Fruit fly (Drosophila melanogaster) whole organism, prepupa: Measurements from ENCODE around the gene Elo68beta.

Source experiments
- Blimp-1 ChIP-seq: fragments of 200-800 bp; sonication (Bioruptor generic); optimal IDR thresholded peaks from 3 replicates; lab custom pipeline; 2017; ENCODE audit warnings: missing biosample characterization, missing genetic modification characterization, mild to moderate bottlenecking, moderate library complexity, missing genetic modification reagents
- CG10669 ChIP-seq: fragments of 200-800 bp; sonication (Bioruptor generic); optimal IDR thresholded peaks from 3 replicates; lab custom pipeline; 2018; ENCODE audit warnings: missing biosample characterization, mild to moderate bottlenecking, missing genetic modification characterization, moderate library complexity
- CG11294 ChIP-seq: fragments of 200-800 bp; sonication (Bioruptor generic); IDR thresholded peaks from 2 replicates; pipeline ENCODE4 v1.3.6; 2022; ENCODE audit warnings: missing biosample characterization, missing genetic modification characterization
- CG11762 ChIP-seq: fragments of 200-800 bp; sonication (Bioruptor generic); optimal IDR thresholded peaks from 3 replicates; lab custom pipeline; 2016; ENCODE audit warnings: missing biosample characterization, missing genetic modification characterization; ENCODE audit not compliant: insufficient read depth
- CG11902 ChIP-seq: fragments of 200-800 bp; sonication (Bioruptor generic); optimal IDR thresholded peaks from 3 replicates; lab custom pipeline; 2016; ENCODE audit warnings: missing biosample characterization, missing genetic modification characterization
- CG15336 ChIP-seq: fragments of 200-800 bp; sonication (Bioruptor generic); IDR thresholded peaks from 2 replicates; pipeline ENCODE4 v1.3.6; 2022; ENCODE audit warnings: missing biosample characterization, missing genetic modification characterization
- CG1621 ChIP-seq: fragments of 200-800 bp; sonication (Bioruptor generic); optimal IDR thresholded peaks from 3 replicates; lab custom pipeline; 2018; ENCODE audit warnings: missing biosample characterization, mild to moderate bottlenecking, missing genetic modification characterization
- CG3032 ChIP-seq: fragments of 200-800 bp; optimal IDR thresholded peaks from 2 replicates; lab custom pipeline; 2019; ENCODE audit warnings: missing biosample characterization, mild to moderate bottlenecking, missing genetic modification characterization, moderate library complexity
- CG31627 ChIP-seq: fragments of 200-800 bp; sonication (Bioruptor generic); optimal IDR thresholded peaks from 3 replicates; lab custom pipeline; 2016; ENCODE audit warnings: missing biosample characterization, missing genetic modification characterization
- CG32006 ChIP-seq: fragments of 200-800 bp; sonication (Bioruptor generic); optimal IDR thresholded peaks from 3 replicates; lab custom pipeline; 2017; ENCODE audit warnings: missing biosample characterization, mild to moderate bottlenecking, missing genetic modification characterization
- CG34406 ChIP-seq: fragments of 200-800 bp; sonication (Bioruptor generic); optimal IDR thresholded peaks from 3 replicates; lab custom pipeline; 2016; ENCODE audit warnings: missing biosample characterization, missing genetic modification characterization
- CG3919 ChIP-seq: fragments of 200-800 bp; sonication (Bioruptor generic); optimal IDR thresholded peaks from 3 replicates; lab custom pipeline; 2016; ENCODE audit warnings: missing biosample characterization, missing genetic modification characterization
- CG4318 ChIP-seq: fragments of 200-800 bp; sonication (Bioruptor generic); optimal IDR thresholded peaks from 3 replicates; lab custom pipeline; 2017; ENCODE audit warnings: missing biosample characterization, mild to moderate bottlenecking, missing genetic modification characterization
- CG6792 ChIP-seq: fragments of 200-800 bp; sonication (Bioruptor generic); optimal IDR thresholded peaks from 3 replicates; lab custom pipeline; 2016; ENCODE audit warnings: missing biosample characterization, missing genetic modification characterization
- CG6808 ChIP-seq: fragments of 200-800 bp; sonication (Bioruptor generic); optimal IDR thresholded peaks from 3 replicates; lab custom pipeline; 2017; ENCODE audit warnings: missing biosample characterization, missing genetic modification characterization, mild to moderate bottlenecking, moderate library complexity, missing genetic modification reagents
- CG6854 ChIP-seq: fragments of 200-800 bp; sonication (Bioruptor generic); optimal IDR thresholded peaks from 2 replicates; lab custom pipeline; 2017; ENCODE audit warnings: missing biosample characterization, mild to moderate bottlenecking, missing genetic modification characterization
- CG8119 ChIP-seq: fragments of 200-800 bp; sonication (Bioruptor generic); IDR thresholded peaks from 3 replicates; pipeline ENCODE4 v1.3.6; 2022; ENCODE audit warnings: missing biosample characterization, missing genetic modification characterization
- Eip75B ChIP-seq: fragments of 200-800 bp; sonication (Bioruptor generic); optimal IDR thresholded peaks from 3 replicates; lab custom pipeline; 2016; ENCODE audit warnings: missing biosample characterization, missing genetic modification characterization
- Eip78C ChIP-seq: fragments of 200-800 bp; sonication (Bioruptor generic); peaks from one replicate; lab custom pipeline; 2016; ENCODE audit warnings: missing biosample characterization, missing genetic modification characterization
- Eip93F ChIP-seq: fragments of 200-800 bp; sonication (Bioruptor generic); optimal IDR thresholded peaks from 2 replicates; lab custom pipeline; 2016; ENCODE audit warnings: missing biosample characterization, mild to moderate bottlenecking, missing genetic modification characterization
- Gug ChIP-seq: fragments of 200-800 bp; sonication (Bioruptor generic); IDR thresholded peaks from 2 replicates; pipeline ENCODE4 v1.3.6; 2022; ENCODE audit warnings: missing biosample characterization, missing genetic modification characterization
- Hr4 ChIP-seq: fragments of 200-800 bp; sonication (Bioruptor generic); optimal IDR thresholded peaks from 3 replicates; lab custom pipeline; 2016; ENCODE audit warnings: missing biosample characterization, missing genetic modification characterization
- Lpt ChIP-seq: fragments of 200-800 bp; sonication (Bioruptor generic); optimal IDR thresholded peaks from 3 replicates; lab custom pipeline; 2016; ENCODE audit warnings: missing biosample characterization, missing genetic modification characterization
- Sox14 ChIP-seq: fragments of 200-800 bp; sonication (Bioruptor generic); optimal IDR thresholded peaks from 3 replicates; lab custom pipeline; 2016; ENCODE audit warnings: missing biosample characterization, missing genetic modification characterization
- Sox15 ChIP-seq: fragments of 200-800 bp; sonication (Bioruptor generic); optimal IDR thresholded peaks from 3 replicates; lab custom pipeline; 2016; ENCODE audit warnings: missing biosample characterization, missing genetic modification characterization
- achi ChIP-seq: fragments of 200-800 bp; sonication (Bioruptor generic); optimal IDR thresholded peaks from 3 replicates; lab custom pipeline; 2016; ENCODE audit warnings: missing biosample characterization, missing genetic modification characterization
- dsx ChIP-seq: fragments of 200-800 bp; optimal IDR thresholded peaks from 3 replicates; lab custom pipeline; 2019; ENCODE audit warnings: missing biosample characterization, mild to moderate bottlenecking, missing genetic modification characterization, moderate library complexity; ENCODE audit not compliant: poor library complexity, severe bottlenecking
- eg ChIP-seq: fragments of 200-800 bp; sonication (Bioruptor generic); IDR thresholded peaks from 3 replicates; pipeline ENCODE4 v1.3.6; 2022; ENCODE audit warnings: missing biosample characterization, missing genetic modification characterization
- esn ChIP-seq: fragments of 200-800 bp; sonication (Bioruptor generic); optimal IDR thresholded peaks from 2 replicates; lab custom pipeline; 2016; ENCODE audit warnings: missing biosample characterization, mild to moderate bottlenecking, missing genetic modification characterization, moderate library complexity
- fd59A ChIP-seq: fragments of 200-800 bp; sonication (Bioruptor generic); optimal IDR thresholded peaks from 2 replicates; lab custom pipeline; 2017; ENCODE audit warnings: missing biosample characterization, mild to moderate bottlenecking, missing genetic modification characterization, missing genetic modification reagents
- fd85E ChIP-seq: fragments of 200-800 bp; sonication (Bioruptor generic); optimal IDR thresholded peaks from 3 replicates; lab custom pipeline; 2016; ENCODE audit warnings: missing biosample characterization, missing genetic modification characterization
- fkh ChIP-seq: fragments of 200-800 bp; sonication (Bioruptor generic); optimal IDR thresholded peaks from 3 replicates; lab custom pipeline; 2017; ENCODE audit warnings: missing biosample characterization, mild to moderate bottlenecking, missing genetic modification characterization, moderate library complexity
- lz ChIP-seq: fragments of 200-800 bp; sonication (Bioruptor generic); optimal IDR thresholded peaks from 3 replicates; lab custom pipeline; 2016; ENCODE audit warnings: missing biosample characterization, missing genetic modification characterization
- net ChIP-seq: fragments of 200-800 bp; sonication (Bioruptor generic); optimal IDR thresholded peaks from 3 replicates; lab custom pipeline; 2016; ENCODE audit warnings: missing biosample characterization, missing genetic modification characterization
- pdm3 ChIP-seq: fragments of 200-800 bp; sonication (Bioruptor generic); optimal IDR thresholded peaks from 3 replicates; lab custom pipeline; 2016; ENCODE audit warnings: missing biosample characterization, missing genetic modification characterization
- salr ChIP-seq, 2 experiments: fragments of 200-800 bp; sonication (Bioruptor generic); optimal IDR thresholded peaks; 3 replicates each; lab custom pipeline; 2016 to 2018; ENCODE audit warnings: missing biosample characterization in 2 of 2, missing genetic modification characterization in 2 of 2, mild to moderate bottlenecking in 1 of 2
- spab ChIP-seq: fragments of 200-800 bp; sonication (Bioruptor generic); optimal IDR thresholded peaks from 2 replicates; lab custom pipeline; 2017; ENCODE audit warnings: missing biosample characterization, mild to moderate bottlenecking, missing genetic modification characterization, missing genetic modification reagents
- ss ChIP-seq, 2 experiments: fragments of 200-800 bp; sonication (Bioruptor generic); optimal IDR thresholded peaks; 2 replicates in 1 of 2; 3 replicates in 1 of 2; lab custom pipeline; 2017 to 2018; ENCODE audit warnings: mild to moderate bottlenecking in 2 of 2, missing biosample characterization in 2 of 2, missing genetic modification characterization in 2 of 2, moderate library complexity in 1 of 2
- svp ChIP-seq: fragments of 200-800 bp; sonication (Bioruptor generic); peaks from one replicate; lab custom pipeline; 2016; ENCODE audit warnings: missing biosample characterization, missing genetic modification characterization
- topi ChIP-seq: fragments of 200-800 bp; sonication (Bioruptor generic); optimal IDR thresholded peaks from 3 replicates; lab custom pipeline; 2016; ENCODE audit warnings: missing biosample characterization, missing genetic modification characterization
- vri ChIP-seq: fragments of 200-800 bp; sonication (Bioruptor generic); optimal IDR thresholded peaks from 3 replicates; lab custom pipeline; 2016; ENCODE audit warnings: missing biosample characterization, mild to moderate bottlenecking, missing genetic modification characterization

The Elo68beta gene

DNA sequence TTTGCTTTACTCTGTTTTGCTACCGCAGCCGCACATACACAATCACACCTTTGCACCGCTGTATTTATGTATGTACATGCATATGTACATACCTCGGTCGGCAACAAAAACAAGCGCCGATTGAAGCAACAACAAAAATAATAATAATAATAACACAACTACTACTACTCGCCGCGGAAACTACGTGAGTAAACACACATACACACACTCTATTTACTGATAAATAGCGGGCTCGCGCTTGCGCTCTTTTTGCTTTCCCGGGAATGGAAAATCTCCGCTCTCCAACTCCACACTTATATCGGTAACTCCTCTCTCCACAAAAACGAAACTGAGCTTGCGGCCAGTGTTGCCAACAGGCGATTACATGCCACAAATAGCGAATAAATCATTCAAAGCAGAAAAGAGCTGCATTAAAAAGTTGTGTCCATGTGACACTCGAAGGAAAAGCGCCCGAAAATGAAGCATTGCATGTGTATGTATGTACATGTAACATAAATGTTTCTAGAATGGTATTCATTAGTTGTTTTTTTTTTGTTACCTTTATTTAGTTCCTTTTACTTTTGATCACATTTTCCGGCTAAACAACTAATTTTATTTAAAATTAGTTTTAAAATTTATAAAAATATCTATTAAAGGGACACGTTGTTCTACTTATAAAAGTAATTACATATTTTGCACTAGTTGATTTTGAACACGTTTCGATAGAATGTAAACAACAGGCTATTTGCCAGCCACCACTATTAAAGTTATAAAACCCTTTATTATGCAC lies 17.3 kb upstream of the Elo68beta start (continued):
- TF ChIP-seq topi (GFP tag; lab: Kevin White, UChicago) (peak; percentile 6), dsx (GFP tag; lab: Kevin White, UChicago) (peak; percentile 6), CG1621 (tag; lab: Kevin White, UChicago) (peak; percentile 54), Sox15 (GFP tag; lab: Kevin White, UChicago) (no peak), CG3919 (GFP tag; lab: Kevin White, UChicago) (no peak), Blimp-1 (GFP tag; lab: Kevin White, UChicago) (no peak), spab (no peak), Eip78C (peak; percentile 75), CG6854 (no peak), CG6792 (no peak), lz (GFP tag; lab: Kevin White, UChicago) (no peak), CG31627 (no peak)

DNA sequence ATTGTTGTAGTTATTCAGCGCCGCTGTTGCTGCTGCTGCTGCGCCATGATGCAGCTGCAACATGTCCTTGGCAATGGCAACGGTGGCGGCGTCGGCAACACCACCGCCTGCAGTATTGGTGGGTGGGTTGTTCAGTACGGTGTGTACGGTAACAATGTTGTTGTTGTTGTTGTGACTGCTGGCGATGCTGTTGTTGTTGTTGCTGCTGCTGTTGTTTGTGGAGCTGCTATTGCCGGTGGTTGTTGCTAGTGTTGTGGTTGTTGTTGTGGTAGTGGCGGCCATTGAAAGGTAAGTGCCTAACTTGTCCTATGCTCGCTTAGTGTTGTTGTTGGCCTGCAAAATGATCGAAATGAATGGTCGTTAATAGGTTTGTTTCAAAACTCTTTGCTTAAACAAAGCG lies 16.2 kb upstream of the Elo68beta start:
- TF ChIP-seq CG32006 (GFP tag; lab: Kevin White, UChicago) (no peak), CG10669 (GFP tag; lab: Kevin White, UChicago) (no peak), CG3032 (tag; lab: Kevin White, UChicago) (no peak), eg (GFP tag; lab: Robert Waterston, UW) (no peak), esn (no peak), Gug (GFP tag; lab: Robert Waterston, UW) (no peak), Hr4 (GFP tag; lab: Kevin White, UChicago) (no peak), fkh (no peak), CG8119 (GFP tag; lab: Robert Waterston, UW) (no peak), lz (GFP tag; lab: Kevin White, UChicago) (no peak), dsx (GFP tag; lab: Kevin White, UChicago) (no peak), fd85E (GFP tag; lab: Kevin White, UChicago) (no peak)

DNA sequence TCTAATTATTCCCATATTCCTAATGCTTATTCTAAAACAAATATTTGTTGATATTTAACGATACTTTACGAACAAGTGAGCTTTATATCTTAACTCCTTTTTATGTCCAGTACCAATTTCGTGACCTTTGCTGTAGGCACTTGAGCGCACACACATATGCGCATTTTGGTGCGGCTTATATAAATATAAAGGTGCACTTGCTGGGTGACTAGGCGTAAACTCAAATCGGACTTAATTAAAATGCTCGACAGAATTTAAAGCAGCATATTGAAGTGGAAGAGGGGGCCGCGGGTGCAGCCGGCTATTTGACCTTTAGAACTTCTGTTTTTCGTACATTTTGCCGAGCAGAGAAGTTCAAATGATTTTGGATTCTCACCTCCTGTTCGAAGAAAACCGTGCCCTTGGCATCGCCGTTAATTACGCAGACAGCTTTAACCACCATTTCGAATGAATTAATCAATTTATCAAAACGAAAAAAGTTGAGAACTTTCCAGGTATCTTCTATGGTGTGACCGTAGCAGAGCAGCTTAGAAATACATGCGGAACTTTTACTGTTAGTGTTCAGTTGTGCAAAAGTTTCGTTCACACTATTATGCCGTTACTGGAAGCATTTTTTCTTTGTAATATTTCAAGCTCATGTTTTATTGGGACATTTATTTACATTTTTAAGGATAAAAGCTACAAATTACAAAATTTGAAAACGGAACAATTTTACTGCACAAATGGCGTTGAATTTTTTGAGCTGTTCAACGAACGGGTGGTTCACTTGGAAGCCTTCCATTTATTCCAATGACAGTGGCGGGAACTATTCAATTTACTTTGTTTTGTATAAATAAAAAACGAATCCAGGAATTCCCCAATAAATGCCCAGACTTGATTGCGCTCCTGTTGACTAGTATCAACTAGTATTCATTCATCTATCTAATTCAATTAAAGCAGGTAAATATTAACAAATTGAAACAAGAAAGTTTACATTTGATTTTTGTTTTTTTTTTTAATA lies 12.0 kb upstream of the Elo68beta start, which contains the start of gene Sod1:
TSS of gene Sod1 (minus strand) at position 543 of the 1,000 bp plus-strand sequence.
- TF ChIP-seq net = no peak
- no peak; the same call in 2 of the 3 replicates for TF ChIP-seq eg (GFP tag; lab: Robert Waterston, UW)
- peak; percentile 34 for TF ChIP-seq CG11762 (GFP tag; lab: Kevin White, UChicago)
- peak; percentile 48; the same call in 1 of the 2 replicates for TF ChIP-seq CG15336
- TF ChIP-seq spab = peak; percentile 66
- TF ChIP-seq CG3032 (tag; lab: Kevin White, UChicago) = no peak
- TF ChIP-seq CG6808 = peak; percentile 88
- TF ChIP-seq Eip78C = peak; percentile 79
- peak; percentile 99 for TF ChIP-seq svp (GFP tag; lab: Kevin White, UChicago)
- TF ChIP-seq dsx (GFP tag; lab: Kevin White, UChicago) = peak; percentile 58
- no peak for TF ChIP-seq pdm3 (GFP tag; lab: Kevin White, UChicago)
- TF ChIP-seq Blimp-1 (GFP tag; lab: Kevin White, UChicago) = peak; percentile 40
- no peak for TF ChIP-seq CG11902 (GFP tag; lab: Kevin White, UChicago)
- TF ChIP-seq fd85E (GFP tag; lab: Kevin White, UChicago) = no peak
- TF ChIP-seq fd59A (GFP tag; lab: Kevin White, UChicago) = no peak
- TF ChIP-seq Lpt (GFP tag; lab: Kevin White, UChicago) = peak; percentile 19
- no peak; the same call in 1 of the 2 replicates for TF ChIP-seq Gug (GFP tag; lab: Robert Waterston, UW)
- peak; percentile 68 for TF ChIP-seq CG10669 (GFP tag; lab: Kevin White, UChicago)
- no peak for TF ChIP-seq lz (GFP tag; lab: Kevin White, UChicago)
- TF ChIP-seq CG4318 = no peak
- peak; percentile 25 for TF ChIP-seq achi (GFP tag; lab: Kevin White, UChicago)
- TF ChIP-seq Sox14 (GFP tag; lab: Kevin White, UChicago) = peak; percentile 58
- TF ChIP-seq Eip93F (GFP tag; lab: Kevin White, UChicago) = peak; percentile 5
- TF ChIP-seq salr (GFP tag; optimal IDR thresholded peaks at IDR 0.05; lab: Kevin White, UChicago) = peak in 1 of 2 experiments; percentile 47
- TF ChIP-seq fkh = peak; percentile 19
- TF ChIP-seq CG31627 = peak; percentile 3
- TF ChIP-seq vri = no peak
- no peak for TF ChIP-seq Eip75B
- no peak for TF ChIP-seq CG11294 (GFP tag; lab: Robert Waterston, UW)
- no peak for TF ChIP-seq CG34406 (GFP tag; lab: Kevin White, UChicago)
- TF ChIP-seq Hr4 (GFP tag; lab: Kevin White, UChicago) = peak; percentile 59
- TF ChIP-seq CG6792 = no peak
- TF ChIP-seq ss (GFP tag; optimal IDR thresholded peaks at IDR 0.05; lab: Kevin White, UChicago) = peak; percentile 92 to 93
